Fruit fly (Drosophila melanogaster): ENCODE results near the gene Spase12.

Spase12 gene

DNA sequence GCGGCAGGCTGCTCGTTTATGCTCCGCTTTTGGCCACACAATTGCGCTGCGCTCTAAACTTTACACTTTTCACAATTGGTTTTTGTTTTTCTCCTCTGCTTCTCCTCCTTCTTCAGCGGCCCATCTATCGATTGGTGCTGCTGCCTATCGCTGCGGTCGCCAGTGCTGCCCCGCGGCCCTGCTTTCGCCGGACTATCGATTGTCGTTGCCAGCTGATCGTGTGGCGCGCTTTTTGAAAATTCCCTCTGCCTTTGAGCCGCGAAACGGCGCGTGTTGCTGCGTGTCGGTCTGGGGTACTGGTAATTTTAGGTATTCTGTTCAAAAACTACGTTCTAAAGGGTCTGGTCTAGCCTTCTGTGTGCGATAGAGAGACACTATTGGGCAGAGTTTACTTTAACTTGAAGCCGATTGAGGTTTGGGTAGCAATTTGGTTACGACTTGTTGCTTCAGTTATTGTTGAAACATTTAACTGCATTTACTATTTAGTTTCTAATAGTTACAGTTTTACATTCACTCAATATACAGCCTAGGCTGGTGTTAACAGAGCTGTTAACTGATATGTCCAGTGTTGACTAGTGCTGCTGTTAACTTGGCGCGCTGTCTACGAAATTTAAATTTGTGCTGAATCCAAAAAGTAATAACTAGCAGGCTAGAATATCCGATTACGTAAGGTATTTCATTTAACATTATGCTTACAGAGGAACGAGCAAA is 12.6 kb upstream of the Spase12 start, which contains the start of gene Trc8:
Trc8 (minus strand) TSS at position 392 of the 711 bp plus-strand sequence.
- no peak for TF ChIP-seq CG17801 (GFP tag; optimal IDR thresholded peaks at IDR 0.05; ENCODE audit: partially characterized antibody)

DNA sequence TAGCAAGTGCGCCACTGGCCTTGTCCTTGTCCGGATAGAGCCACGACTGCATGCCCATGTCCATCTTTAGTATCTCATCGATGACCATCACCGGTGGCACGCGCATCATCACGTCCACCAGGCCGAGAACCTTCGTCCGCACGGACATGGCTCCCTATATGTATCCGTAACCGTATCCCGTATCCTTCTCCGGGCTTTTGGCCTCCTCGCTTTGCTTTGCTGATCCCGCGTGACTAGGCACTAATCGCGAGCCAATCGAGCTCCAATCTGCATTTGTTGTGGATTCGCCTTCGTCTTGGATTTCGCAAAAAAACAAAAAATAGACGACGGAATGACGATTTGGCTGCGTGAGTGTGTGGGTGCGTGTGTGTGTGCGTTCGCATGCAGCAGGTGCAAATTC is 12.0 kb upstream of the Spase12 start:
- TF ChIP-seq CG17801 (GFP tag; optimal IDR thresholded peaks at IDR 0.05; ENCODE audit: partially characterized antibody), result no peak

DNA sequence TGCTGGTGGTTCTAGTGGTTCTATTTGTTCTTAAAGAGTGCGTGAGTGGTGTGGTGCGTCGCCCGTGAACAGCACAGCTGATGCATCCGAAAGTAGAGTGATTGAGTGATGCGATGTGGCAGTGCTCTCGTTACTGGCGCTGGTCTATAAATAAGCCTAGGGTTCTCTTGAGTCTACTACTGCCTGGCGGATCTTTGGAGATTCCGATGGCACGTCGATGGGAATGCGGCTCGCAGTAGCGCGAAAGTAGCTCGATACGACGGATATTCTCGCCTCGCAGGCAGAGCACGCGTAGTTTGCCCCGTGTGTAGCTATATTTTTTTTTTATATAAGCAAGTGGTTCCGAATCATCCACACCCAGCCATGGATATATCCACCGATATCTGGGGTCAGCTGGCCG is 5.4 kb upstream of the Spase12 start:
- TF ChIP-seq CG17801 (GFP tag; optimal IDR thresholded peaks at IDR 0.05; ENCODE audit: partially characterized antibody), result no peak

DNA sequence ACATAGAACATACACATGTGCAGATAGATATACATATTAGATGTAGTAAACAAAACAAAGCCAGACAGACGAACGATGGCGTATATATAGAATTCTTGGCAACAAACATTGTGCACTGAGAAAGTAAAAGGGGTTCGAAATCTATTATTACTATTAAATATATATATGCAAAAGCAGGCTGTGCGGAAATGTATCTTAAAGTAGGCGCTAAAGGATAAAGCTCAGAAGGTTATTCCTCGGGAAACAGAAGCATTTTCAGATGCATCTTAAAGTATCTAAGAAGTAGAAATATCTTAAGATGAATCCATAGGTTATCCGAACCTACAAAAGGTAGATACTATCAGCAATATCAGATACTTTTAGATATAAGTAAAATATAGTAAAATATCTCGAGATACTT is 4.9 kb upstream of the Spase12 start:
- no peak for TF ChIP-seq CG17801 (GFP tag; optimal IDR thresholded peaks at IDR 0.05; ENCODE audit: partially characterized antibody)

DNA sequence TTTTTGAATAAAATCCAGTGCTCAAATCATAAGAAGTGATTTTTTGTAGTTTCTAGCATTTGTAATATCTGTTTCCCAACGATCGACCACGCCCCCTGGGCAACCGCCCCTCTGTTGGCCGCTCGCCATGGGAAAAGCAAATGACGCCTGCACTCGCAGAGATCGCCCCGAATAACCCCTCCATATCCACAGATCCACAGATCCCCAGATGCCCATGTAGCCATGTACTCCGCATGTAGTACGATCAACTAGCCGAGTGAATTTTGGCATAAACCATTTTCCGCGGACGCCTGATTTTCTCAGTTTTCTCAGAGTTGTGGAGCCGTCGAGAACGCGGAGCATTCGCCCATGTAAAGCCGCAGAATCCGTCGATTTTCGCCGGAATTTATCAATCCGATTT is 3.5 kb upstream of the Spase12 start, which contains the start of gene FipoQ:
FipoQ (plus strand) TSS at position 301 of the 400 bp plus-strand sequence.
- no peak for TF ChIP-seq CG17801 (GFP tag; optimal IDR thresholded peaks at IDR 0.05; ENCODE audit: partially characterized antibody)

DNA sequence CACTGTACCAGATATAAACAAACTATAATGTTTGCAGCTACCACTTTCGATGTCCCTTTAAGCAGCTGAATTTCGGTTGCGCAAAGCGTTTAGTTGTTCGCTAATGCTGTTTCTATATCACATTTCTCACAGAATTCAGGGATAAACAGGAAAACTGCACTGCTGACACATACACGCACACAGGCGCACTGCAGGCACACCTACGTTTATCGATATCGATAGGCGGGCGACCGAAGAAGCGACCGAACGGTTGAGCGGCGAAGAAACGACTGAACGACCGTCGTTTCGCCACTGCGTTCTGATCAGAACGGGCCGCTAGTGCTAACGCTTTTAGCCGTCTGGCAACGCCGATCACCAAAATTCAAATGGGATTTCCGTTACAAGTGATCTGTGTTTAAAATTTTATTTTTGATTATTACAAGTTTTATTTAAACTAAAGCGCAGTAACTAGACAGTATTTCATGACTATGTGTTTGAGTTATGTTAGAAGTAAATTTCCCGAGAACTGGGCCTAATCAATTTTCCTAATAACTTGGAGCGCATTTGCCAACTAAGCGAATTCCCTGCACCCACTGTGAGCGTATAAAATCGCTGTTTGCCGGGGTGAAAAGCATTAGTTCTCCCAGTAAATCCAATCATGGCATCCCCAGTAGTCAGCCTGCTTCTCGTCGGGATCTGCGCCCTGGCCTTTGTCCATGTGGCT is 2.4 kb upstream of the Spase12 start, which contains the start of the genes CG2310 and Diedel:
CG2310 (minus strand) TSS at position 277 of the 703 bp plus-strand sequence.
Diedel (plus strand) TSS at position 611 of the 703 bp plus-strand sequence.
- TF ChIP-seq CG17801 (GFP tag; optimal IDR thresholded peaks at IDR 0.05; ENCODE audit: partially characterized antibody), result no peak

DNA sequence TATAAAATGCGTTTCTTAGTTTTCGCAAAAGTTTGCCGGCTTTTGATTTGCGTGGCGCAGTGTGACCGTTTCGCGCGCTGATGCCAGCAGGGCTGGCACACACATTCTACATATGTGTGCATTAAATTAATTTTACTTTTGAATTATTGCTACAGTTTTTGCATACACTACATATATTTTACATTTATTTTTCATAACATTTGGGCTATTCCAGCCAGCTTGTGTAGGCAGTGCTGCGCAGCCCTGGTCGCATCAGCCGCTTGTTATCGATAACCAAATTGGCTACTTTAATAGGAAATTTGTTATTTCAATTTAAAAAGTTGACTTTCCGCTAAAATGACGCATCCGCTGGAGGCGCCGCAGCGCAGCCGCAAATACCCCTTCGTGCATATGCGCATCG is 1.7 kb downstream of the Spase12 start, which contains the start of the genes CG2321 and CG2006:
CG2321 (minus strand) TSS at position 57 of the 400 bp plus-strand sequence.
CG2006 (plus strand) TSS at position 260 of the 400 bp plus-strand sequence.
- TF ChIP-seq CG17801 (GFP tag; optimal IDR thresholded peaks at IDR 0.05; ENCODE audit: partially characterized antibody), result peak; percentile 56

DNA sequence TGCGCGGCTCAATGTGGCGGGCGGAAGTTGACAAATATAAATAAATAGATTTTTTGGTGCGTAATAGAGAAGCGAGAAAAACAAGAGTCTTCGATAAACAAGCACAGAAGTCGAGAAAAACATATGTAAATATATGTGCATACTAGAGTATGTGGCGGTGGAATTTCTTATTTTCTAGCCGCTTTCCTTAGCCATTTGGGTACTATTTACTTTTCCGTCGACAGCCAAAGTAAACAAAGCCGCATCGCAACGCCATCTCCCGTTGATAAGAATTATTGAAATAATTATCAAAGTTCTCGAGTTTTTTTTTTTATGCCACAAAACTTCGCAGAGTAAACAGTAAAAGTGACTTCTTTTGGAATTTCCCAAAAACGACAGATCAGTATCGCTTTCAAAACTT is 11.0 kb downstream of the Spase12 start:
- TF ChIP-seq CG17801 (GFP tag; optimal IDR thresholded peaks at IDR 0.05; ENCODE audit: partially characterized antibody), result no peak

DNA sequence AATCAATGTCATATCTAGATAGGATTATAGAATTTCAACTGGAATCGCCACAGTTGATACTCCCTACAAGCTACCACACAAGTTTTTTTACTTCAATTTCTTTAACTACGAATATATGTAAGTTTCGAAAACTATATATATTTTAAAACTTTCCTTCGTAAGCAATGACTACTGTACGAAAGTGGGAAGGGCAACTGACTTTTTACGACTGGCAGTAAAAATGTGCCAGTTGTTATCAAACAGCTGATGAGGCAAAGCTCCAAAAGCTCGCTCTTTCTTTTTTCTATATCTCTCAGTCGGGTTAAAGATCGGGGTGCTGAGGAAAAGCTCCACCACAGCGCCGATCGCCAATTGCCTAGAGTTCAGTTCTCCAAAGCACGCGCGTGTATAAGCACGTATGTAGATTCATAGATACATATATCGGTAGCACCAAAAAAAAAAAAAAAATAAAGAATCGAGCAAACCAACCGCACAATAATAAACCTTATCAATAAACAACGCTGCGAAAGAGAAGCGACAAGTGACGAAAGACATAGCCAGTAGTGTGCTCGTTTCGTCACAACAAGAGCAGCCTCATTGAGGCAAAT is 11.9 kb downstream of the Spase12 start:
- peak; percentile 88 for TF ChIP-seq CG17801 (GFP tag; optimal IDR thresholded peaks at IDR 0.05; ENCODE audit: partially characterized antibody)

DNA sequence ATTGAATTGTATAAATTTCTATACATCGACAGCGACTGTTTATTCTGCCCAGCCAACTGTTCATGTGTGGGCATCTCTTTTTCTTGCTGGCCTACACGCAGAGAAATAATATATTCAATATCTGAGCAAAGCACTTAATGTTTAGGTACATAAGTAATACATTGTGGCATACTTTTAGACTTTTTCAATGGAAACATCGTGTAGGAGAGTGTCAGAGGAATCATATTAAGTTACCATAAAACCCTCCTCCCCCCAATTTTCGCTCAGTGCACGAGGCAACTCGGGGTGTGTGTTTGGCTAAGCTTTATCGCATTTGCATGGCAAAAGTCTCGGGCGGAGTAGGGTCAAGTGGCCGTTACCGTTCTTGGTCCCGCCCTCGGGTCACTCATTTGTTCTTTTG is 20.8 kb downstream of the Spase12 start:
- TF ChIP-seq CG17801 (GFP tag; optimal IDR thresholded peaks at IDR 0.05; ENCODE audit: partially characterized antibody), result no peak

DNA sequence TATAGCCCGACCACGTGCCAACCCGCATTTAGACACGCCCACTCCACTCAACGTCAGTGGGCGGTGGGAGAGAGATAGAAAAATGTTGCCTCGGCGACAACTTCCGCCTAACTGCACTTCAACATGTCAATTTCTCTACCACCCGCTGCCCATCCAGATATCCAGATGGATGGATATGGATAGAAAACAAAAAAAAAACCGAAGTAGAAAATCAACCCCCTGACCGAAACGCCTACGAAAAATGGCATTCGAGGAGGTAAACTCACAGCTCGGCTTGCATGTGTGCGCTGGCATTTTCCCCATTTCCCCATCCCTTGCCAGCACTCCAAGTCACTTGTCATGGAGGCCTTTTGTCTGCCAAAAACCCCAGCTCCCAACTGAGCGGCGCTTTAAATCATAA is 24.2 kb downstream of the Spase12 start:
- no peak for TF ChIP-seq CG17801 (GFP tag; optimal IDR thresholded peaks at IDR 0.05; ENCODE audit: partially characterized antibody)

DNA sequence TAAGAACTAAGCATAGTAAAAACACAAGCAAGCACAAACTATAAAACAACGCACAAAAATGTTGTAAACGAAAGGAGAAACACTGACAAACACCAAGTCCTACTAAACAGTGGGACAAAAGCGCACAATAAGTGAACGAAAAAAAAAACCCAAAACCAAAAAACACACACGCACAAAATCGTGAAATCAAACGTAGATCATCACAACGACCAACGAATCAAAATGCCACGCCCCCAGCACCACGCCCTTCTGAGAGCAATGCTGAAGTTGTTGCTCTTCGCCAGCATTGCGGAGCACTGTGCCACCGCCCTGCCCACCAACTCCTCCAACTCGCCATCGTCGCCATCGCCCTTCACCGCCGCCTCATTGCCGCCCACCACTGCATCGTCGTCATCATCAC is 29.1 kb downstream of the Spase12 start:
- TF ChIP-seq CG17801 (GFP tag; optimal IDR thresholded peaks at IDR 0.05; ENCODE audit: partially characterized antibody), result no peak

DNA sequence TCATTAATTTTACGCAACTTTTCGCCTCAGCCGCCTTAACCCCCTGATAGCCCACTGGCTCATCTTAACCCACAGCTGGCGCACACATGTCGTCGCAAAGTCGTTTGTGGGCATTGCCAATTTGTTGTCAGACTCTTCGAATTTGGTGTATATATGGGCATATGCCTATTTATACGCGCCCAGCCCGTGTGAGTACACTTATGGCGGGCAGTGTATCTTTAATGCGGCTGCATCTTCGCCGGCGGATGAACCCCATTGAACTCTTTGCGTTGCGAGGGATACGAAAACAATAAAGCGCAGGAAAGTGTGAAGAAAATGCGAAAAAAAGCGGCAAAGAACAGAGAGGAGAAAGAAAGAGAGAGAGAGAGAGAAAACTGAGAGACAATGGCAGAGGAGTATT is 29.9 kb downstream of the Spase12 start:
- no peak for TF ChIP-seq CG17801 (GFP tag; optimal IDR thresholded peaks at IDR 0.05; ENCODE audit: partially characterized antibody)

DNA sequence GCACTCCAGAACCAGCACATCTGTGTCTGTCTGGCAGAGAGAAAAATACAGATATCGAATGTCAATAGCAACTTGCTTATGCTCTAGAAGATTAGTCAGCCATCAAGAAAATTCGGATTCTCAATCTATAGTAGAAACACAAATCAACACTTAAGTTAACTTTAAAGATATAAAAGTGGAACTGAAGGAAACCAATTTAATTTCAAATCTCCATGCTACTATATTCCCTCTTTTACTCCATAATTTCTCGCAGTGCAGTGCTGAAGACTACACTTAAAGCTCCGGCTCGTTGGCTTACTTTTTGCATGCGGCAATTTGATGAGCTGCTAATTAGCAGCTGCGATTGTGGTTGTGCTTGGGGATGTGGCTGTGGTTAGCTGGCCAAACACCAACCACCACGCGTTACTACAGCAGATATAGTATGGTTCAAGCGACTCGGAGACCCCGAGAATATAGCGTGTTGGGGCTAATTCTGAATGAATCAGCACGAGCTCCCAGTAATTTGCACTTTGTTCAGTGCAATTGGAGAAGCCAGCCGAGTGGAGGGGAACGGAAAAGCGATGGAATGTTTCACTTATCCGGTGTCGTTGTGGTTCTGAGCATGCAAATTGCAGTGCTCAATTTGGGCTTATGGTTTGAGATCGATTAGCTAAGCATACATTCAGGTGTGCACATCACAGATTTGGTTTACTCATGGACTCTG is 30.6 kb downstream of the Spase12 start:
- TF ChIP-seq CG17801 (GFP tag; optimal IDR thresholded peaks at IDR 0.05; ENCODE audit: partially characterized antibody), result peak; percentile 54

DNA sequence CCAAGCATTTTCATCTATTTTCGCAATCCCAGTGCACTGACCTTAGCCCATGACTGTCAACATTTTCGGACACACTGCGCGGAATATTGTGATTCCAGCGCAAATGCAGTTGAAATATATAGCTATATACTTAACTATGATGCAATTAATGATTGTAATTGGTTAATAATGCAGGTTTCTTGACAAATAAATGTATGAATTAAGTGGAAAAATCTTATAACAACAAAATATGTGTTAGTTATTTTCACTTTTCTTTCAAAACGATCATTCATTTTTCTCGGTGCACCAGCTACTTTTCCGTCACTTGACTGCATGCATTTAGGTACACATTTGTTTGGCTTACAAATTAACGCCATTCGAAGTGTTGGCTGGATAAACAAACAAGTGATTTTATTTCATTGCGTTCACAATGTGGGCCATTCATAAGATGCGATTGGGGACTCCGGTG is 32.2 kb downstream of the Spase12 start:
- TF ChIP-seq CG17801 (GFP tag; optimal IDR thresholded peaks at IDR 0.05; ENCODE audit: partially characterized antibody), result no peak

Data from ovary, adult (tissue).